Worm (Caenorhabditis elegans): ENCODE measurements around the gene ipla-1.

DNA sequence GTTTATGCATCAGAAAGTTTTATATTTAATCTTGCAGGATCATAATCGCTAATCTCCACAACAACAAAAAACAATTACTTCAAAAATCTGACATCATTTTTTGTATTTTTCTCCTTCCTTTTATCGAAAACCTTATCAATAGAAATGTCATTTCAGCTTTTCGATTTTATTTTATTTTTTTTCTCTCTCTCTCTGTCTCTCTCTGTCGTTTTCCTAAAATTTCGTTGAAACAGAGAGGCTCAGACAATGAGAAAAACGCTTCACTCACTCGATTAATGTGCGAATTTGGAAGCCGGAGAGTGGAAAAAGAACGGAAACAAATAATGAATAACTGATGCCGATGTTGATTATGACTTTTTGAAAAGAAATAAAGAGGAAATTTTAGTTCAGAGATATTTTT is 3.0 kb upstream of the ipla-1 start:
- TF ChIP-seq dao-5 (tag; optimal IDR thresholded peaks at IDR 0.05) (no peak), him-1 (tag; optimal IDR thresholded peaks at IDR 0.05) (no peak)
